Fruit fly (Drosophila melanogaster) whole organism, wandering third instar larva: ENCODE measurements around the gene JhI-21.

ENCODE experiments used
- Abd-B ChIP-seq: fragments of >200 bp; optimal IDR thresholded peaks from 2 replicates; lab custom pipeline; 2017; ENCODE audit warnings: missing biosample characterization, missing genetic modification characterization
- CG32264 ChIP-seq: fragments of 200-800 bp; sonication (Bioruptor generic); optimal IDR thresholded peaks from 2 replicates; lab custom pipeline; 2016; ENCODE audit warnings: missing biosample characterization, missing genetic modification characterization
- CG9705 ChIP-seq: fragments of 200-800 bp; sonication (Bioruptor generic); optimal IDR thresholded peaks from 2 replicates; lab custom pipeline; 2018; ENCODE audit warnings: missing biosample characterization, mild to moderate bottlenecking, missing genetic modification characterization
- CrebA ChIP-seq: fragments of 200-800 bp; sonication (Bioruptor generic); optimal IDR thresholded peaks from 2 replicates; lab custom pipeline; 2016; ENCODE audit warnings: missing biosample characterization, mild to moderate bottlenecking, missing genetic modification characterization, borderline replicate concordance
- Dfd ChIP-seq: fragments of >200 bp; optimal IDR thresholded peaks from 2 replicates; lab custom pipeline; 2017; ENCODE audit warnings: missing biosample characterization, missing genetic modification characterization
- Dif ChIP-seq: fragments of 200-275, 200-300 bp; sonication (Bioruptor generic); optimal IDR thresholded peaks from 2 replicates; lab custom pipeline; 2018; ENCODE audit warnings: missing biosample characterization, missing genetic modification characterization; ENCODE audit not compliant: partially characterized antibody
- GATAd ChIP-seq: sonication (Bioruptor generic); optimal IDR thresholded peaks from 2 replicates; lab custom pipeline; 2016; ENCODE audit warnings: missing biosample characterization, missing genetic modification characterization
- HLH106 ChIP-seq: fragments of 200-800 bp; optimal IDR thresholded peaks from 3 replicates; lab custom pipeline; 2019; ENCODE audit warnings: missing biosample characterization, mild to moderate bottlenecking, missing genetic modification characterization, moderate library complexity
- Hnf4 ChIP-seq: fragments of 200-800 bp; sonication (Bioruptor generic); optimal IDR thresholded peaks from 2 replicates; lab custom pipeline; 2016; ENCODE audit warnings: missing biosample characterization, mild to moderate bottlenecking, missing genetic modification characterization
- Hr78 ChIP-seq: fragments of >200 bp; optimal IDR thresholded peaks from 2 replicates; lab custom pipeline; 2017; ENCODE audit warnings: missing biosample characterization, missing genetic modification characterization
- Hr83 ChIP-seq: fragments of 200-300 bp; sonication (Bioruptor generic); optimal IDR thresholded peaks from 2 replicates; lab custom pipeline; 2016; ENCODE audit warnings: missing biosample characterization, mild to moderate bottlenecking, missing genetic modification characterization, moderate library complexity; ENCODE audit not compliant: poor library complexity, severe bottlenecking
- Jra ChIP-seq: sonication (Bioruptor generic); optimal IDR thresholded peaks from 2 replicates; lab custom pipeline; 2016; ENCODE audit warnings: missing biosample characterization, missing genetic modification characterization
- Mio ChIP-seq: sonication (Bioruptor generic); optimal IDR thresholded peaks from 2 replicates; lab custom pipeline; 2016; ENCODE audit warnings: missing biosample characterization, missing genetic modification characterization
- Myc ChIP-seq: fragments of >200 bp; optimal IDR thresholded peaks from 2 replicates; lab custom pipeline; 2017
- N ChIP-seq: fragments of >200 bp; optimal IDR thresholded peaks from 2 replicates; lab custom pipeline; 2018; ENCODE audit warnings: missing biosample characterization, missing external identifiers, missing genetic modification characterization
- OdsH ChIP-seq: fragments of 200-800 bp; sonication (Bioruptor generic); optimal IDR thresholded peaks from 2 replicates; lab custom pipeline; 2016; ENCODE audit warnings: missing biosample characterization, mild to moderate bottlenecking, missing genetic modification characterization
- Rel ChIP-seq, 2 experiments: fragments of 200-800 bp; sonication (Bioruptor generic) in 1 of 2; optimal IDR thresholded peaks; 2 replicates in 1 of 2; 3 replicates in 1 of 2; lab custom pipeline; 2016 to 2019; ENCODE audit warnings: mild to moderate bottlenecking in 2 of 2, missing biosample characterization in 2 of 2, missing genetic modification characterization in 2 of 2, moderate library complexity in 1 of 2
- Sp1 ChIP-seq: fragments of 200-800 bp; sonication (Bioruptor generic); optimal IDR thresholded peaks from 3 replicates; lab custom pipeline; 2019; ENCODE audit warnings: missing biosample characterization, mild to moderate bottlenecking, missing genetic modification characterization, moderate library complexity
- Vsx2 ChIP-seq: fragments of 200-300, 225-300 bp; sonication (Bioruptor generic); optimal IDR thresholded peaks from 2 replicates; lab custom pipeline; 2018; ENCODE audit warnings: missing biosample characterization, missing genetic modification characterization; ENCODE audit not compliant: partially characterized antibody
- br ChIP-seq: fragments of 200-800 bp; sonication (Bioruptor generic); optimal IDR thresholded peaks from 2 replicates; lab custom pipeline; 2016; ENCODE audit warnings: missing biosample characterization, missing genetic modification characterization
- brk ChIP-seq: fragments of 200-800 bp; sonication (Bioruptor generic); optimal IDR thresholded peaks from 2 replicates; lab custom pipeline; 2016; ENCODE audit warnings: missing biosample characterization, mild to moderate bottlenecking, missing genetic modification characterization
- dl ChIP-seq, 2 experiments: fragments of 175-275, 200-275 bp in 1 of 2; fragments of 200-275 bp in 1 of 2; sonication (Bioruptor generic); optimal IDR thresholded peaks; lab custom pipeline; 2018; ENCODE audit warnings: mild to moderate bottlenecking in 2 of 2, missing biosample characterization in 2 of 2, missing genetic modification characterization in 2 of 2, moderate library complexity in 2 of 2; ENCODE audit not compliant: partially characterized antibody in 2 of 2, insufficient read depth in 1 of 2
- dmrt93B ChIP-seq: fragments of 200-800 bp; sonication (Bioruptor generic); optimal IDR thresholded peaks from 2 replicates; lab custom pipeline; 2018; ENCODE audit warnings: missing biosample characterization, mild to moderate bottlenecking, missing genetic modification characterization
- dsf ChIP-seq: sonication (Bioruptor generic); optimal IDR thresholded peaks from 2 replicates; lab custom pipeline; 2016; ENCODE audit warnings: missing biosample characterization, missing genetic modification characterization, borderline replicate concordance
- ey ChIP-seq: fragments of 200-800 bp; sonication (Bioruptor generic); optimal IDR thresholded peaks from 2 replicates; lab custom pipeline; 2016; ENCODE audit warnings: missing biosample characterization, missing genetic modification characterization
- foxo ChIP-seq, 2 experiments: fragments of 200-800 bp; sonication (Bioruptor generic); optimal IDR thresholded peaks; 2 replicates in 1 of 2; 3 replicates in 1 of 2; lab custom pipeline; 2016 to 2017; ENCODE audit warnings: missing biosample characterization in 2 of 2, missing genetic modification characterization in 2 of 2
- fru ChIP-seq: fragments of 200-800 bp; sonication (Bioruptor generic); optimal IDR thresholded peaks from 3 replicates; lab custom pipeline; 2016; ENCODE audit warnings: missing biosample characterization, mild to moderate bottlenecking, missing genetic modification characterization
- h ChIP-seq: fragments of 200-800 bp; sonication (Bioruptor generic); optimal IDR thresholded peaks from 3 replicates; lab custom pipeline; 2016; ENCODE audit warnings: missing biosample characterization, mild to moderate bottlenecking, missing genetic modification characterization
- jim ChIP-seq: fragments of 175-275, 200-325 bp; sonication (Bioruptor generic); optimal IDR thresholded peaks from 2 replicates; lab custom pipeline; 2016; ENCODE audit warnings: missing biosample characterization, mild to moderate bottlenecking, missing genetic modification characterization
- lola ChIP-seq: fragments of >200 bp; optimal IDR thresholded peaks from 2 replicates; lab custom pipeline; 2017; ENCODE audit warnings: missing biosample characterization, missing genetic modification characterization
- pan ChIP-seq: fragments of >200 bp; optimal IDR thresholded peaks from 2 replicates; lab custom pipeline; 2017
- psq ChIP-seq: fragments of 200-800 bp; sonication (Bioruptor generic); optimal IDR thresholded peaks from 3 replicates; lab custom pipeline; 2017; ENCODE audit warnings: missing biosample characterization, mild to moderate bottlenecking, missing genetic modification characterization, moderate library complexity
- rgr ChIP-seq: fragments of 200-800 bp; sonication (Bioruptor generic); optimal IDR thresholded peaks from 3 replicates; lab custom pipeline; 2016; ENCODE audit warnings: missing biosample characterization, mild to moderate bottlenecking, missing genetic modification characterization
- sage ChIP-seq: fragments of 200-800 bp; sonication (Bioruptor generic); optimal IDR thresholded peaks from 2 replicates; lab custom pipeline; 2016; ENCODE audit warnings: missing biosample characterization, mild to moderate bottlenecking, missing genetic modification characterization
- sv ChIP-seq: fragments of 200-800 bp; sonication (Bioruptor generic); optimal IDR thresholded peaks from 3 replicates; lab custom pipeline; 2016; ENCODE audit warnings: missing biosample characterization, missing genetic modification characterization
- tai ChIP-seq: sonication (Bioruptor generic); optimal IDR thresholded peaks from 2 replicates; lab custom pipeline; 2016; ENCODE audit warnings: missing biosample characterization, missing genetic modification characterization
- usp ChIP-seq: fragments of >200 bp; optimal IDR thresholded peaks from 2 replicates; lab custom pipeline; 2017; ENCODE audit warnings: missing biosample characterization, missing genetic modification characterization
- woc ChIP-seq: sonication (Bioruptor generic); optimal IDR thresholded peaks from 2 replicates; lab custom pipeline; 2016; ENCODE audit warnings: missing biosample characterization, mild to moderate bottlenecking, missing genetic modification characterization

JhI-21 gene

DNA sequence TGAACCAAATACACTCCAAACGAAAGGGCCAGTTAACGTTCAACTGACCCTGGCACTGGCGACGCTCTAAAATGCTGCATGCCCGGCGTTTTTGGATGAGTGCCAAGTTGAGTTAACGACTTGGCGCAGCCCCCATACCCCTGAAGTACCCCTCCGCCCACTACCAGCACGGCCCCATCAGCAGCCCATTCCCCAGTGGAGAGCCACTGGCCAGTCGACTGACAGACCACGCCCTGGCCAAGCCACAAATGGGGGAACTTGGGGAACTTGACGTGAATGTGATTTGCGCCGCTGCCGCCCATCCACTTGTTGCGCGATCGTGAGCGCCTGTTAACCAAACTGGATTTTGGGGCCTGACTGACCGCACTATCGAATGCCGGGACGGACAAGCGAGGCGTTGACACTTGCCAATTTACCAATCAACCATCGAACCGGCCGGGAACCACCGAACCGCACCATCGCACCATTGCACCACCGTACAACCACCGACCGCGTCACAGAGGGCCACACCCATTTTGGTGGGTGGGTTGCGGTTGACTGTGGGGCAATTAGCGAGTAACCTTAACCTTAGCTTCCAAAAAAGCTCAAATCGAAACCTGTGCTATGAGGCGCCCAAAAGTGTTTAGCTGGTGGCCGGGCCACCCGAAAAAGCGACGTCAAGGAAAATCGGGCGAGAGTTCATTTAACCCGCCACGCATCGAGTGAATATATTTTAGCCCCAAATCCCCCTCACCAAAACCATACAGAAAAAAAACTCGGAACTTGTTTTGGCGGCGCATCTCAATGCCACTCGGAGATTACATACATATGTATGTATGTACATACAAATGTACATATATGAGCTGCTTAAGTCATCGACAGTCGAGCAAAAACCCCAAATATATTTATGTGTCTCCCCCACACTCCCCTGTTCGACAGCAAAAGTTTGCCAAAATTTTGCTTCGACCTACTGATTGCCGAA is 50.1 kb downstream of the JhI-21 start:
- TF ChIP-seq Myc (lab: Kevin White, UChicago) (no peak), dl (GFP tag; optimal IDR thresholded peaks at IDR 0.05; lab: Kevin White, UChicago; ENCODE audit: insufficient read depth in 1 of 2, partially characterized antibody in 2 of 2) (peak; percentile 59 to 62), sv (GFP tag; lab: Kevin White, UChicago) (no peak), HLH106 (tag; lab: Kevin White, UChicago) (no peak), dsf (GFP tag; lab: Kevin White, UChicago) (no peak), lola (GFP tag; lab: Kevin White, UChicago) (no peak), Hr83 (GFP tag; lab: Kevin White, UChicago) (no peak), usp (no peak), psq (GFP tag; lab: Kevin White, UChicago) (peak; percentile 5), foxo (GFP tag; optimal IDR thresholded peaks at IDR 0.05; lab: Kevin White, UChicago) (no peak), N (GFP tag; lab: Kevin White, UChicago) (no peak), tai (no peak), woc (GFP tag; lab: Kevin White, UChicago) (no peak), jim (GFP tag; lab: Kevin White, UChicago) (no peak), Sp1 (peak; percentile 27), dmrt93B (no peak), br (GFP tag; lab: Kevin White, UChicago) (peak; percentile 59), rgr (GFP tag; lab: Kevin White, UChicago) (peak; percentile 1), CG9705 (no peak), Vsx2 (GFP tag; lab: Kevin White, UChicago) (no peak), GATAd (GFP tag; lab: Kevin White, UChicago) (no peak), h (GFP tag; lab: Kevin White, UChicago) (no peak), Dfd (GFP tag; lab: Kevin White, UChicago) (no peak), brk (no peak), Hnf4 (GFP tag; lab: Kevin White, UChicago) (no peak), Dif (no peak), Mio (GFP tag; lab: Kevin White, UChicago) (no peak), pan (lab: Kevin White, UChicago) (no peak), Abd-B (GFP tag; lab: Kevin White, UChicago) (no peak), Rel (GFP tag; optimal IDR thresholded peaks at IDR 0.05; lab: Kevin White, UChicago) (no peak), Rel (tag; optimal IDR thresholded peaks at IDR 0.05; lab: Kevin White, UChicago) (peak; percentile 100), fru (peak; percentile 23), ey (no peak), OdsH (no peak), CG32264 (GFP tag; lab: Kevin White, UChicago) (no peak), sage (GFP tag; lab: Kevin White, UChicago) (peak; percentile 53), Hr78 (GFP tag; lab: Kevin White, UChicago) (no peak), CrebA (GFP tag; lab: Kevin White, UChicago) (no peak), Jra (peak; percentile 40)

DNA sequence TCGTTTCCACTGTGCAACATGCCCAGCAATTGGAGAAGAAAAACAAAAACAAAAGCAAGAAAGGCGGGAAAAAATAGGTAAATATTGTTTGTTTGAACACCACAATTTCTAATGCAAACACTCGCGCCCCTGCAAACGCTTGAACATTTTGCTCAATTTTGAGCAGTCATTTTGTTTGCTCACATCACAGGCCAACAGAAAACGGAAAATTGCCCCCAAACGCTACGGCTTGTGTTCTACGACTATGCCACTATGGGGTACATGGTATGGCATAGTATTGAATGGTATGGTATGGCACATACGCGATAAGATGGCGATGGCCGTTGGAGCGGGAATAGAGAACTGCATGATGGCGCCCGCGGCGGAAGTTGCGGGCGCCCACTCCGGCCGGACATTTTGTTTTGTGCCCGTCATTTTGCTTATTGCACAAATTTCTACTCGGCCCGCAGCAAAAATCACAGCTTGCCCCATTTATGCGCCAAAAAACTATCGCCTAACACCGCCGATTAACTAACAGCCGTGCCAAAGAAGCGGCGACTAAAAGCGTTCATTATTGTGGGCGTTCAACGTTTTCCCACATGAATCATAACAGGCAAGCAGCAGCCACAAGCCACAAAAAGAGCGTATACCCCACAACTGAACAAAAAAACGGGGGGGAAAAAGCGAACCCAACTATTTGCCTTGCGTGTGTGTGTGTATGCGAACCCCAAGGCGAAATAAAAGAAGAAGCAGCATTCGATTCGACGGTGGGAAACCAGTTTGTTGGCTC is 51.4 kb downstream of the JhI-21 start:
- TF ChIP-seq OdsH (peak; percentile 44), dl (GFP tag; optimal IDR thresholded peaks at IDR 0.05; lab: Kevin White, UChicago; ENCODE audit: insufficient read depth in 1 of 2, partially characterized antibody in 2 of 2) (peak in 1 of 2 experiments; percentile 31), fru (no peak), sv (GFP tag; lab: Kevin White, UChicago) (peak; percentile 28), sage (GFP tag; lab: Kevin White, UChicago) (no peak), rgr (GFP tag; lab: Kevin White, UChicago) (peak; percentile 11), foxo (GFP tag; optimal IDR thresholded peaks at IDR 0.05; lab: Kevin White, UChicago) (peak in 1 of 2 experiments; percentile 22)
